Worm (Caenorhabditis elegans) whole organism, early embryonic: ENCODE results near the gene gop-3.

Source experiments
- B0310.2 ChIP-seq: sonication (generic microtip); optimal IDR thresholded peaks from 2 replicates; lab custom pipeline; 2016; ENCODE audit warnings: mild to moderate bottlenecking, missing genetic modification characterization, missing compliant biosample characterization
- F13C5.2 ChIP-seq: sonication (generic microtip); optimal IDR thresholded peaks from 2 replicates; lab custom pipeline; 2017; ENCODE audit warnings: mild to moderate bottlenecking, missing genetic modification characterization, inconsistent platforms, missing compliant biosample characterization
- aly-1 ChIP-seq: sonication (generic microtip); optimal IDR thresholded peaks from 2 replicates; lab custom pipeline; 2016; ENCODE audit warnings: missing genetic modification characterization, missing compliant biosample characterization
- ama-1 ChIP-seq: fragments of 150-350 bp; optimal IDR thresholded peaks from 2 replicates; lab custom pipeline; 2014
- flt-1 ChIP-seq: fragments of 200-800 bp; sonication (Bioruptor generic); IDR thresholded peaks from 2 replicates; pipeline ENCODE4 v1.3.6; 2022; ENCODE audit warnings: missing genetic modification characterization, missing compliant biosample characterization
- hmbx-1 ChIP-seq: sonication (generic microtip); optimal IDR thresholded peaks from 2 replicates; lab custom pipeline; 2016; ENCODE audit warnings: mild to moderate bottlenecking, missing genetic modification characterization, missing compliant biosample characterization
- hnd-1 ChIP-seq: sonication (generic microtip); optimal IDR thresholded peaks from 2 replicates; lab custom pipeline; 2016; ENCODE audit warnings: missing genetic modification characterization, missing compliant biosample characterization
- pes-1 ChIP-seq: fragments of 200-800 bp; sonication (Bioruptor generic); IDR thresholded peaks from 2 replicates; pipeline ENCODE4 v1.3.6; 2022; ENCODE audit warnings: missing genetic modification reagents, missing genetic modification characterization, missing compliant biosample characterization
- scrt-1 ChIP-seq: fragments of 200-800 bp; sonication (Bioruptor generic); IDR thresholded peaks from 2 replicates; pipeline ENCODE4 v1.3.6; 2022; ENCODE audit warnings: missing genetic modification characterization, missing compliant biosample characterization
- tbx-37 ChIP-seq: fragments of 200-800 bp; sonication (Bioruptor generic); conservative IDR thresholded peaks from 2 replicates; pipeline ENCODE4 v1.3.6; 2022; ENCODE audit warnings: missing genetic modification reagents, missing genetic modification characterization, missing compliant biosample characterization

- TF ChIP-seq ama-1 (lab: Kevin White, UChicago) = no peak
- no peak for TF ChIP-seq hnd-1 (tag; lab: Kevin White, UChicago)
- TF ChIP-seq flt-1 (GFP tag; lab: Robert Waterston, UW) = no peak
- no peak for TF ChIP-seq aly-1
- TF ChIP-seq tbx-37 (GFP tag; lab: Robert Waterston, UW) = no peak
- no peak for TF ChIP-seq scrt-1 (GFP tag; lab: Robert Waterston, UW)
- no peak for TF ChIP-seq pes-1 (GFP tag; lab: Robert Waterston, UW)
- no peak for TF ChIP-seq hmbx-1 (tag; lab: Kevin White, UChicago)
- no peak for TF ChIP-seq B0310.2
- no peak for TF ChIP-seq F13C5.2 (tag; lab: Kevin White, UChicago)
Observed at ce11 chrIII:5245067-5245466, 15.4 kb upstream of the gop-3 start.
